Fruit fly (Drosophila melanogaster): ENCODE data around the gene Cad86C.

Gene Cad86C

DNA sequence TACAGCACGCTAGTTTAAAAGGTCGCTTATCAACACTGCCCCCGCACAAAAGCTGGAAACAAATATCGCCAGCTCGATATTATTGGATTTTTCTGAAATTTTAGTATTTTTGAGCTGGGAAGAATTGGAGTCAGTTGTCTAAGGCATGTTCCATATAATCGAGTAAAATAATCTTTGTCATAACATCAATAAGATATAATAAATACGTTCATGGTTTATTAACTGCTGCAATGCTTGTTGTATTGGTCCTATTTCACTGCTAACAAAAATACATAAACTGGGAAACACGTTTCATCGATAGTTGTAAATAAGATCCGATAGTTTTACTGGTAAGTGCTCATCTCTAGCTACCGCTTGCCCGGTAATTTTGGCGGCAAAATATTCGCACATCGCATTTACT lies 38.7 kb upstream of the Cad86C start, which contains the start of the genes Art1 and Mcm5 (continued):
- TF ChIP-seq CG13624 (GFP tag; optimal IDR thresholded peaks at IDR 0.05) (peak; percentile 63), CG10267 (tag; optimal IDR thresholded peaks at IDR 0.05) (peak; percentile 98), lbe (GFP tag; optimal IDR thresholded peaks at IDR 0.05) (no peak), gfzf (GFP tag; optimal IDR thresholded peaks at IDR 0.05) (peak; percentile 71), CTCF (GFP tag; optimal IDR thresholded peaks at IDR 0.05) (peak; percentile 39), Dll (GFP tag; IDR thresholded peaks at IDR 0.05; ENCODE audit: partially characterized antibody) (peak; percentile 99), tgo (GFP tag; IDR thresholded peaks at IDR 0.05) (no peak), CG3163 (GFP tag; optimal IDR thresholded peaks at IDR 0.05) (peak; percentile 51), sna (GFP tag; IDR thresholded peaks at IDR 0.05; ENCODE audit: partially characterized antibody) (peak; percentile 97), vnd (GFP tag; IDR thresholded peaks at IDR 0.05; ENCODE audit: partially characterized antibody) (peak; percentile 93), eve (GFP tag; optimal IDR thresholded peaks at IDR 0.05) (no peak), psq (GFP tag; optimal IDR thresholded peaks at IDR 0.05) (no peak), dm (GFP tag; optimal IDR thresholded peaks at IDR 0.05) (peak; percentile 92), sqz (GFP tag; optimal IDR thresholded peaks at IDR 0.05) (no peak), BEAF-32 (GFP tag; optimal IDR thresholded peaks at IDR 0.05) (peak; percentile 99), CG1603 (tag; optimal IDR thresholded peaks at IDR 0.05) (peak; percentile 26), CHES-1-like (GFP tag; optimal IDR thresholded peaks at IDR 0.05) (peak; percentile 74), tap (tag; optimal IDR thresholded peaks at IDR 0.05) (no peak), Rfx (GFP tag; IDR thresholded peaks at IDR 0.05) (peak; percentile 53), pzg (GFP tag; optimal IDR thresholded peaks at IDR 0.05) (peak; percentile 78), CG16813 (GFP tag; IDR thresholded peaks at IDR 0.05; ENCODE audit: partially characterized antibody) (peak; percentile 96), HLH54F (GFP tag; optimal IDR thresholded peaks at IDR 0.05) (peak; percentile 60), onecut (GFP tag; IDR thresholded peaks at IDR 0.05) (no peak; the same call in 1 of the 2 replicates), crol (GFP tag; IDR thresholded peaks at IDR 0.05) (no peak), CG7963 (GFP tag; IDR thresholded peaks at IDR 0.05; ENCODE audit: partially characterized antibody) (peak; percentile 71; the same call in 1 of the 3 replicates), Med (GFP tag) (peak; percentile 91), Bdp1 (GFP tag; optimal IDR thresholded peaks at IDR 0.05) (no peak), CG17361 (GFP tag; IDR thresholded peaks at IDR 0.05) (no peak; the same call in 2 of the 3 replicates), bbx (GFP tag; IDR thresholded peaks at IDR 0.05; ENCODE audit: partially characterized antibody) (peak; percentile 80), CG30431 (GFP tag; optimal IDR thresholded peaks at IDR 0.05) (no peak), unpg (GFP tag; optimal IDR thresholded peaks at IDR 0.05) (no peak), insv (GFP tag; optimal IDR thresholded peaks at IDR 0.05) (peak in 1 of 2 experiments; percentile 40), trem (tag; optimal IDR thresholded peaks at IDR 0.05) (peak; percentile 77), gsb-n (tag; optimal IDR thresholded peaks at IDR 0.05) (no peak), cas (GFP tag; IDR thresholded peaks at IDR 0.05) (no peak), chm (GFP tag; IDR thresholded peaks at IDR 0.05) (no peak), CG14667 (GFP tag; IDR thresholded peaks at IDR 0.05) (no peak), PHDP (tag; optimal IDR thresholded peaks at IDR 0.05) (no peak), klu (GFP tag; IDR thresholded peaks at IDR 0.05) (no peak), hbn (GFP tag; IDR thresholded peaks at IDR 0.05; ENCODE audit: partially characterized antibody) (peak; percentile 91), ken (GFP tag; IDR thresholded peaks at IDR 0.05) (0 out of 3 replicates have a peak, but pooled peaks have one; percentile 51), tin (GFP tag; optimal IDR thresholded peaks at IDR 0.05) (peak; percentile 42), az2 (GFP tag; optimal IDR thresholded peaks at IDR 0.05) (peak; percentile 17), stwl (tag; optimal IDR thresholded peaks at IDR 0.05) (peak; percentile 86), CG4328 (GFP tag; optimal IDR thresholded peaks at IDR 0.05) (no peak), prd (optimal IDR thresholded peaks at IDR 0.05) (no peak), prd (GFP tag; IDR thresholded peaks at IDR 0.05) (peak; percentile 19; the same call in 1 of the 3 replicates), CG13775 (GFP tag; optimal IDR thresholded peaks at IDR 0.05) (peak; percentile 56), al (GFP tag; IDR thresholded peaks at IDR 0.05) (0 out of 2 replicates have a peak, but pooled peaks have one; percentile 31), CG6689 (GFP tag; IDR thresholded peaks at IDR 0.05) (no peak), ase (GFP tag; IDR thresholded peaks at IDR 0.05) (no peak)
